Fruit fly (Drosophila melanogaster): ENCODE measurements around the gene cbt.

DNA sequence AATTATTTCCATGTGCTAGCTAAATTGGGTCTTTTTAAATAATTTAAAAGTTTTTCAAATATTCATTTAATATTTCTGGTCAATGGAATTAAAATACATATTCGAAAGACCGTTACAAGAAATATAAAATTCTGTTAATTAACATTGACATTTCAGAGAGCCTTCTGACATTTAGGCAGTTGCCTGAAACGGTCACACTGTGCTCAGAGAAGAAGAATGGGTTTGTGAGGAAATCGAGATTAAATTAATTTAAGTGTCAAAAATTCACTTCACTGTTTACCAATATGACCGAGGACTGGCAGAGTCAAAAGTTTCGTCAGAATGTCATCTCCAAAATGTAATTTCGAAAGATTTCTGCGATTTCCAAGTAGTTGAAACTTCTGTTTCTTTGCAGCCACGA lies 6.7 kb downstream of the cbt start, which contains the start of gene MED15:
- TF ChIP-seq CTCF (optimal IDR thresholded peaks at IDR 0.05) (no peak), CG8478 (optimal IDR thresholded peaks at IDR 0.05) (no peak)

Measured in S2 (cell line).